Worm (Caenorhabditis elegans): ENCODE measurements around the gene sfxn-1.1.

Gene sfxn-1.1

ce11 chrII:9528480-9528879, 9.8 kb upstream of the sfxn-1.1 start, which contains the start of gene sra-2:
Gene sra-2 (plus strand): TSS chrII:9528780.
- no peak for TF ChIP-seq unc-62 (GFP tag; optimal IDR thresholded peaks at IDR 0.05)

ce11 chrII:9523539-9524224, 5.0 kb upstream of the sfxn-1.1 start, which contains the start of gene mex-6:
Gene mex-6 (plus strand): TSS chrII:9524174.
- TF ChIP-seq unc-62 (GFP tag; optimal IDR thresholded peaks at IDR 0.05), result no peak

ce11 chrII:9522986-9523385, 4.3 kb upstream of the sfxn-1.1 start, which contains the start of gene AH6.17:
Gene AH6.17 (plus strand): TSS chrII:9523170.
- no peak for TF ChIP-seq unc-62 (GFP tag; optimal IDR thresholded peaks at IDR 0.05)

- no peak for TF ChIP-seq unc-62 (GFP tag; optimal IDR thresholded peaks at IDR 0.05)
Observed at ce11 chrII:9521570-9521969, 2.9 kb upstream of the sfxn-1.1 start, which contains the start of gene sra-1. Gene sra-1 (minus strand): TSS chrII:9521670.

DNA sequence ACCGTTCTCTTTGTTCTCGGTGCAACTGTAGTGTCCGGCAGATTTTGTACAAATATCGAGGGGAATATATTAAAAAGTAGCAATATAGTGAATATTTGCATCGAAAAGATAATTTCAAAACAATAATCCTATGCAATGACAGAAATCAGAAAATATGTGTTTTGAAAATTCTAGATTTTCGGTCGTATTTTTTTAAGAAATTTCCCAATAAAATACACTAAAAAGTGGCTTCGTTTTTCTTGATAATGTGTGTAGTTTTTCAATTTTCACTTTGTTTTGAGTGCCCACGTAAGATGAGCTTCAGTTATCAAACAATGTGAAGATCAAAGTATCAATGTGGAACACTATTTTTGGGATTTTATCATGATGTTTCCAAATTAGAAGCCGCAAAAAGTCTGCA, 1.8 kb downstream of the sfxn-1.1 start, which contains the start of gene gcy-1:
gcy-1 (minus strand) TSS at position 101 of the 400 bp plus-strand sequence.
- TF ChIP-seq unc-62 (GFP tag; optimal IDR thresholded peaks at IDR 0.05), result no peak

DNA sequence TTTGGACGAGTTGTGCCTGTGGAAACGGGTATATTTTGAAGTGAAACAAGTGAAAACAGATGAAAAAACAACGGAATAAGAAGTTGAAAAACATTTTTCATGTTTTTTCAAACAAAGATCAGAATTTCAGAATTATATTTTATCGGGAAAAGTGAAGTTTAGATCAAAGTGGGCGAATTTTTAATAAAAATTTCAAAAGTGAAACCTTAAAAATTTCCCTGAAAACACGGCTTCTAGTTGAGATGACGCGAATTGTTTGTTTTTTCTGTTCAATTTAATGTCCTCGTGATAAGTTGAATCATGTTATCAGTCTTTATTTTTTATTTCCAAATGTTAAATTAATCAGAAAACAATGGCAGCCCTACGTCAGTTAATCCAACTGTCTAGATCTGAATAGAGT, 11.5 kb downstream of the sfxn-1.1 start, which contains the start of gene gcy-3:
gcy-3 (minus strand) TSS at position 101 of the 400 bp plus-strand sequence.
- no peak for TF ChIP-seq unc-62 (GFP tag; optimal IDR thresholded peaks at IDR 0.05)

DNA sequence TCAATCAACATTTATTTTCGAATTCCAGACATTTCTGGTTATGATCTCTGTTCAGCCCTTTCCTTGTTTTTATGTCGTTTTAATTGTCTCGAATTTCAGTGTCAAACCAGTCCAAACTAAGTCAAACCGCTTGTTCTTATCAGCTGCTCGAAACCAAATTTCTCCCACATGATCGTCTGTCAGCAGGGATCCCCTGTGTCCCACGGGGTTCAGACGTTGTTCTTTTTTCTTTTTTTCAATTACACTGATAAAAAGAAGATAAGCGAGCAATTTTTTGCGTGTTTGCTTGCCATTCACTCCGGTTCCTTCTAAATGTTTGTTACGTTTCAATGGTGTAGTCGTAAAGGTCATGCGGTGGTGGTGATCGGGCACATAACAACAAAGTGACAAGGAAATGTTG, 16.7 kb downstream of the sfxn-1.1 start:
- TF ChIP-seq unc-62 (GFP tag; optimal IDR thresholded peaks at IDR 0.05), result no peak

ce11 chrII:9500926-9501325, 17.8 kb downstream of the sfxn-1.1 start:
- no peak for TF ChIP-seq unc-62 (GFP tag; optimal IDR thresholded peaks at IDR 0.05)

ce11 chrII:9498589-9498988, 20.1 kb downstream of the sfxn-1.1 start:
- no peak for TF ChIP-seq unc-62 (GFP tag; optimal IDR thresholded peaks at IDR 0.05)

DNA sequence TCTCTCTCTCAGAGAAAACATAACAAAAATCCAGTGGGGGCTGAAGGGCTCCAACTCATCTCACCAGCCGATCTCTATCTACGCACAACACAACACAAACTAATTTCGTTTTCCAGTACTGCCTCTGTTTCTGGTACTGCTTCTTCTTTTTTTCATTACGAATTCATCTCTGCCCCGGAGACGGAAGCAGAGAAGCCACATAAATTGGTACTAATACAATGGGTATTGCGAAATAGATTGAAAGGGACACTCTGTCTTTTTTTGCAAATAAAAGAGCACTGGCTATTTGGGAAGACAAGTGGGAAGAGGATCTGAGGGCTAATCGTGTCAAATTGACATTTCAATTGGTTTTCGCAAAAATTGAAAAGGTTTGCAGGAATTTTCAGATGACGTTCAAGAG, 21.4 kb downstream of the sfxn-1.1 start:
- no peak for TF ChIP-seq unc-62 (GFP tag; optimal IDR thresholded peaks at IDR 0.05)

- no peak for TF ChIP-seq unc-62 (GFP tag; optimal IDR thresholded peaks at IDR 0.05)
Observed at ce11 chrII:9493242-9494058, 25.2 kb downstream of the sfxn-1.1 start.

DNA sequence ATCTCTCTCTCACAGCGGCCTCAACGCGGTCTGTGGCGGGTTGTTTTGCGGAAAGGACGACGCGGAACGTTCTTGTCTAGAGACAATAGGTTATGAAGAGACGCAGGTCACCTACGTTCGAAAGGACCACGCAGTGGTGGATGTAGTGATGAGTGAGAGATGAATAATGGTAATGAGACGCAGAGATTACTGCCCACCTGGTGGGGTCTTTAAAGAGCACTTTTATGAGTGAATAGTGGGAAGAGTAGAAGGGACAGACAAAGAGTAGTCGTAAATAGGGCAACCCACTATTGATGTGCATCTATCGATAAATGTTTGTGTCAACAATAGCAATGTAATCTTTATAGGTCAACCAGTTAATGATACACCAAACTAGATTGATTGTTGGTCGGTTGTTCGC, 27.6 kb downstream of the sfxn-1.1 start:
- TF ChIP-seq unc-62 (GFP tag; optimal IDR thresholded peaks at IDR 0.05), result no peak

DNA sequence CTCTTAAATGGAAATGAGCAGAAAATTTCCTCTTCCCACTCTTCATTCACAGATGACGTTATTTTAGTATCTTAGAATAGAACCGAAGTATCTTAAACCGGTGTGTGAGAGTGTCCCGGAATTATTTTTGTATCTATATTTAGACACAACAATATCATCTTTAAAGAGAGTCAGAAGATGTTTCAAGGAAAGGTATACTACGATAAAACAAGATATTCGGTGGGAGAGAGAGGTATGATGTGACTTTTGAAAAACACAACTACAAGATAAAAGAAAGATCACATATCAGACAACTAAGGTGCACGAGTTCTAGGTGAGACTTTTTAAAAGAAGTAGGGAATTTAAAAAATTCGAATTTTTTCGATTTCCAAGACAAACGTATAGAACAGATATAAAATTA, 28.1 kb downstream of the sfxn-1.1 start:
- TF ChIP-seq unc-62 (GFP tag; optimal IDR thresholded peaks at IDR 0.05), result no peak

- TF ChIP-seq unc-62 (GFP tag; optimal IDR thresholded peaks at IDR 0.05), result no peak
Observed at ce11 chrII:9489922-9490321, 28.8 kb downstream of the sfxn-1.1 start.

- no peak for TF ChIP-seq unc-62 (GFP tag; optimal IDR thresholded peaks at IDR 0.05)
Observed at ce11 chrII:9487337-9487950, 31.2 kb downstream of the sfxn-1.1 start, which contains the start of gene T19H5.4. Gene T19H5.4 (minus strand): TSS chrII:9487387.

DNA sequence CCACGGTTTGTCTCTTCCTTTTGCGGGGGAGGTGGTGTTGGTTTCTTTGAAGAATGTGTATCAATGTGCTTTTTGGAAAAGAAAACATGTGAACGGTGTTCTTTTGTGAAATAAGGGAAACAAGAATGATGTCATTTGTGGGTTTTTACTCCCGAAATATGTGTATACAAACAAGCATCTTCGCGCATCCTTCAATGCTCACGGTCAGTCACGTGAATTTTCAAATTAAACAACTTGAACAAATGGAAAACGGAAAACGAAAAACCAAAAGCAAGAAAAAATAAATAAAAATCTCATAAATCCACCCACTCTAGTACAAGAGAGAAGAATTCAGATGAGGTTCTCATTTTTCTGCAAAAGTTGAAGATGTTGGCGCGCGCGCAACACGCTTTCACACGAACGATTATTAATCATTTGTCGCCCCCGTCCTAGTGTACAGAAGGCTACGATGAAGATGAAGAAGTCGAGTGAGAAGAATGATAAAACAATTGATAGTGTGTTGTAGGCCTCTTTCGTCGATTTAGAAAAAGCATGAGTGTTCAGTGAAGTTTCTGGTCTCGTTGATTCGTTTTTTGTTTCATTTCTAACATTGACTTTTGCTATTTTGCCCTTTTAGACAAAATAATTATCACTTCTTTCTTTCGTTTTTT, 33.5 kb downstream of the sfxn-1.1 start:
- TF ChIP-seq unc-62 (GFP tag; optimal IDR thresholded peaks at IDR 0.05), result no peak
